Fruit fly (Drosophila melanogaster): Measurements from ENCODE around the gene Cyp4d14.

The Cyp4d14 gene

DNA sequence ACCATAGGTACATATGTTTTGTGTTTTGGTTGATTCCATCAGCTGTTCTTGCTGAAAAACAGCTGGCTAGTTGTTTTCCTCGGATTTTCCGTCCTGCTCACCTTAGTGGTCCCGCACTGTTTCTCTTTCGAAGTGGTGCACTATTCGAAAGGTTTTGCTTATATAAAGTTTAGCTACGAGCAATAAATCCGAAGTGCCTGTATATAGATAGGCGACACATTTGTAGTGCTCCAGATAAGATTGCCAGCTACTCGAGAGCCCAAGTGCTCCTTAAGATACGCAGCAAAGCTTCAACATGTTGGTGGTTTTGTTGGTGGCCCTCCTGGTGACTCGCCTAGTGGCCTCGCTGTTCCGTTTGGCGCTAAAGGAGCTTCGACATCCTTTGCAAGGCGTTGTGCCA lies 3.7 kb upstream of the Cyp4d14 start, which contains the start of gene Cyp4ae1:
Cyp4ae1 (plus strand) TSS at position 206 of the 400 bp plus-strand sequence.
- TF ChIP-seq Pif1A (GFP tag; optimal IDR thresholded peaks at IDR 0.05): no peak
- TF ChIP-seq CG13204 (GFP tag; optimal IDR thresholded peaks at IDR 0.05): no peak
- TF ChIP-seq CG17806 (tag; optimal IDR thresholded peaks at IDR 0.05): no peak
- no peak for TF ChIP-seq Snoo (tag; optimal IDR thresholded peaks at IDR 0.05)
- TF ChIP-seq CG4496 (GFP tag; IDR thresholded peaks at IDR 0.05): no peak

DNA sequence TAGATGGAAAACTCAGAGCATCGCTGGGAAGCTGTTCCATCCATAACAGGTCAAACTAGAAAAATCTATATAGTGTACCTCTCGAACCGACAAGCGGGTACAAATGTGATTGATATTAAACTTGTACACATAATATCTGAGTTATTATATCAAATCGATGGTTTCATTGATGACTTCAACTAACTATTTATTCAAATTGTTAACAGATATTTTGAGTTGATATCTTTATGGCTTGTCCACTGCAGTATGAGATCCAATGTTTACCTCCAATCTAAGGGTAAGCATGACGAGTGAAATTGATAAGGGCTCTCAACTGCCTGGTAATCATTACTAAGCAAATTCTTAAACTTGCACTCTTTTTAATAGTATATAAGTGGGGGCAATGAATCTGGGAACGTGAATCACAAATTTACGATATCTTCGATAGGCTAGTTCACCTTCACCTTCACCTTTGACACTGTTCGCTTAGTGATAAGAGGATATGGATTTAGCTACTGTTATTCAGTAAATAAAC lies 898 bp upstream of the Cyp4d14 start, which contains the start of gene Cyp4d2:
Cyp4d2 (plus strand) TSS at position 51 of the 514 bp plus-strand sequence.
- TF ChIP-seq CG8159 (tag; optimal IDR thresholded peaks at IDR 0.05) (no peak), CG32121 (GFP tag; IDR thresholded peaks at IDR 0.05) (no peak), EcR (GFP tag; optimal IDR thresholded peaks at IDR 0.05) (no peak), rn (GFP tag; IDR thresholded peaks at IDR 0.05) (no peak), Ets98B (GFP tag; IDR thresholded peaks at IDR 0.05) (no peak), Snoo (tag; optimal IDR thresholded peaks at IDR 0.05) (no peak), Pif1B (GFP tag; optimal IDR thresholded peaks at IDR 0.05) (no peak), D1 (tag; optimal IDR thresholded peaks at IDR 0.05) (no peak)

DNA sequence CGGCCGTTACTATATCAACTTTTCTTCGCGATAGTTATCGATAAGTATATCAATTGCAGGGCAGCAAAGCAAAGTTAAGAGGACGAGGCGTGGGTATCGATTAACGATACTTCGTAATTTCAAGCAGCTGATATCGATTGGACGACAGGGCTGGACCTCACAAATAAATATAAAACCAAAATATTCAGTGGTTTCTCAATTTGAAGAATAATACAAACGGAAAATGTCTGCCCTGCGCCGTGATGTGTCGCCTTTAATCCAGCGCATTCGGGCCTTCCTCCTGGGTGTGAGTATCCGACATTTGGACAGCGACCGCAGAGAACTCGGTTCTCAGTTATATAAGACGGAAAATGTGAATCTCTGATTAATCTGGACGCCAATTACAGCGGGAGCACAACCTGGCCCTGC lies 2.7 kb downstream of the Cyp4d14 start, which contains the start of gene ND-B14.5A:
ND-B14.5A (plus strand) TSS at position 107 of the 408 bp plus-strand sequence.
- TF ChIP-seq CG4496 (GFP tag; IDR thresholded peaks at IDR 0.05) (0 out of 3 replicates have a peak, but pooled peaks have one; percentile 18), Ets98B (GFP tag; IDR thresholded peaks at IDR 0.05) (no peak)

DNA sequence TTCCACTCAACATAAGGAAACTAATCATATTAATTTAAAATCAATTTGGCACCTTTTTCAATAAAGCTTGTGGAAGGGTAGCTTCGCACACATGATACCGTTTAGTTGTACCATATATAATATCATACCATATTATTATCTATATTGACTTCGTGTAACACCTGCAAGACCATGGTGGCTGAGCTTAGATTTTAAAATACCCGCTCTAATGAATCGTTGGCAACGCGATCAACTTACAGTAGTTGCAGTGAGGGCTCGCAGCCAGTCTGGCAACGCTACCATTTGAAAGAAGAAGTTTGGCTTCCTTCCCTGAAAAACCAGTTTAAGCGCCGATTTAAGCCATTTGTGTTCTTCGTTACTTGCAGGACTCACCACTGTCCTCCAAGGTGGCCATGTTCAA lies 4.7 kb downstream of the Cyp4d14 start:
- TF ChIP-seq CG8301 (tag; optimal IDR thresholded peaks at IDR 0.05) (no peak), CG17806 (tag; optimal IDR thresholded peaks at IDR 0.05) (no peak), CG9948 (tag; optimal IDR thresholded peaks at IDR 0.05) (no peak), CG34367 (tag; optimal IDR thresholded peaks at IDR 0.05) (no peak), EcR (GFP tag; optimal IDR thresholded peaks at IDR 0.05) (no peak), fd96Ca (GFP tag; IDR thresholded peaks at IDR 0.05) (no peak), CG10348 (GFP tag; IDR thresholded peaks at IDR 0.05) (no peak), CG12605 (GFP tag; IDR thresholded peaks at IDR 0.05) (no peak)

DNA sequence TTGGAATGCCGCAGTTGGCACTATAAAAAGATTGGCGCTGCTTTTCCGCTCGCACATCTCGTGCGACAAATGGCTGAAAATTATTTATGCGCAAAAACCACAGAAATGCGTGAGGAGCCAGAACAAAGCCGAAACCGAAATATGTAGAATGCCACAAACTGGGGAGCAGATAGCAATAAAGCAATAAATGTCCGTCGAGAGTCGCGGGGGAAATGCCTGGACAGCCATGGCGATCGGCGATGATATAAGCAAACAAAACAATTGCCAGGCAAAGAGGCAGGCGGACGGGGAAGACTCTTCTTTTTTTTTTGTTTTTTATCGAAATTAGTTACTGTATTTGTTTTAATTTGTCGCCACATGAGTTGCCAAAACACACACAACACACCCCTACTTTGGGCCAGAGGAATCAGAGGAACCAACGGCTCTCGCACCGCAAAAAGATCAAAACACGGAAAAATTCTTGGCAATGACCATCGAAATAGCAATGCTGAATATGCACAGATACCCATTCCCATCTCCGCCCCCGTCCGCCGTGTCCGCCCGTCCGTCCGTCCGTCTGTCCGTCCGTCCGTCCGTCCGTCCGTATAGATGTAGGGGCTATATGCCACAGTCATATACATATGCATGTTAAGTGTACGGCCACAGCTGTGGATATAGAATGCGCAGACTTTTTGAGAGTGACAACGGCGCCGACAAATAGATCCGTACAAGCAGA lies 6.5 kb downstream of the Cyp4d14 start:
- TF ChIP-seq fd96Ca (GFP tag; IDR thresholded peaks at IDR 0.05): no peak
- peak; percentile 62 for TF ChIP-seq CG32121 (GFP tag; IDR thresholded peaks at IDR 0.05)

DNA sequence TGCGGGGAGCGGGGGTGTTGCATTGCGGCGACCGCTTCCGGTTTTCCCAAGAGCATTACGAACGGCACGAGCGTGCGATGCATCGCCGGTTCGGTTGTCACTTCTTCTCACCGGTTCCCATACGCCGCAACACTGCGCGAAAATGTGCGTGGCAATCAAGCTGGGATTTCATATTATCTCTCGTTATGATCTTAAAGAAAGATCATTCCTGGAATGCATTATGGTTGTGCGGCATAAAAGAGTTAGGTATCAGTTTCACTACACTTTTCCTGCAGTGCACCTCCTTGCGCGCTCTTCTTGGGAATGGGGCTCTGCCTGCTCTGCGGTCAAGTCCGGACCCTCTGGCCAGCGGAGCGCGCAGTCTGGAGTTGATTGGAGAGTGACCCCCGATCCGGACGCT lies 9.0 kb downstream of the Cyp4d14 start:
- TF ChIP-seq CG10348 (GFP tag; IDR thresholded peaks at IDR 0.05) (0 out of 2 replicates have a peak, but pooled peaks have one; percentile 47), CG9948 (tag; optimal IDR thresholded peaks at IDR 0.05) (no peak), Pif1A (GFP tag; optimal IDR thresholded peaks at IDR 0.05) (no peak), gl (tag; optimal IDR thresholded peaks at IDR 0.05) (no peak), CG17806 (tag; optimal IDR thresholded peaks at IDR 0.05) (no peak), CG14655 (GFP tag; optimal IDR thresholded peaks at IDR 0.05) (no peak), Pif1B (GFP tag; optimal IDR thresholded peaks at IDR 0.05) (no peak), CG15710 (tag; optimal IDR thresholded peaks at IDR 0.05) (no peak), CG8159 (tag; optimal IDR thresholded peaks at IDR 0.05) (no peak), Ets98B (GFP tag; IDR thresholded peaks at IDR 0.05) (peak; percentile 85), CG13204 (GFP tag; optimal IDR thresholded peaks at IDR 0.05) (no peak), D1 (tag; optimal IDR thresholded peaks at IDR 0.05) (no peak), CG32121 (GFP tag; IDR thresholded peaks at IDR 0.05) (peak; percentile 69), Snoo (tag; optimal IDR thresholded peaks at IDR 0.05) (no peak), rn (GFP tag; IDR thresholded peaks at IDR 0.05) (peak; percentile 49; the same call in 1 of the 2 replicates), CG12605 (GFP tag; IDR thresholded peaks at IDR 0.05) (peak; percentile 64), fd96Ca (GFP tag; IDR thresholded peaks at IDR 0.05) (peak; percentile 87), CG8301 (tag; optimal IDR thresholded peaks at IDR 0.05) (peak; percentile 80), EcR (GFP tag; optimal IDR thresholded peaks at IDR 0.05) (no peak), CG34367 (tag; optimal IDR thresholded peaks at IDR 0.05) (no peak), CG4496 (GFP tag; IDR thresholded peaks at IDR 0.05) (peak; percentile 90)

DNA sequence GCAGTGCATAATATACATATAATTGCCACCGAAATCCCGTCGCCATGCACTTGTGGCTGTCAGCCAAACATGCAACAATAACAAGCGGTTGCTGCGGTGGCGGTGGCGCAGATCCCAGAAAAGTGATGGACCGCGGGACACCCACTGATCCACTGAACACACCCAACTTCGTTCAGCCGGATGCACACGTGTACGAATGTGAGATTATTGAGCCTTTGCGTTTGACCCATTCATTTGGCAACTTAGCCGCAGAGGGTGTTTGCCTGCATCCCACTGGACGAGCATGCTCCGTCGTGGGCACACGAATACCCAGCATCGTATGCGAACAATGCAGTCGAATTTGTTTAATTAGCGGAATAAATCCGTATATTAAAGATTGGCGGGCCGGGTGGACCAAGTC lies 9.7 kb downstream of the Cyp4d14 start:
- TF ChIP-seq Snoo (tag; optimal IDR thresholded peaks at IDR 0.05): no peak
- TF ChIP-seq CG12605 (GFP tag; IDR thresholded peaks at IDR 0.05): 0 out of 2 replicates have a peak, but pooled peaks have one; percentile 15
- peak; percentile 79 for TF ChIP-seq CG4496 (GFP tag; IDR thresholded peaks at IDR 0.05)
- no peak for TF ChIP-seq CG15710 (tag; optimal IDR thresholded peaks at IDR 0.05)
- no peak for TF ChIP-seq gl (tag; optimal IDR thresholded peaks at IDR 0.05)
- no peak for TF ChIP-seq CG13204 (GFP tag; optimal IDR thresholded peaks at IDR 0.05)
- peak; percentile 80 for TF ChIP-seq fd96Ca (GFP tag; IDR thresholded peaks at IDR 0.05)
- TF ChIP-seq CG8159 (tag; optimal IDR thresholded peaks at IDR 0.05): no peak
- no peak for TF ChIP-seq CG9948 (tag; optimal IDR thresholded peaks at IDR 0.05)
- TF ChIP-seq D1 (tag; optimal IDR thresholded peaks at IDR 0.05): no peak
- TF ChIP-seq CG17806 (tag; optimal IDR thresholded peaks at IDR 0.05): no peak
- TF ChIP-seq rn (GFP tag; IDR thresholded peaks at IDR 0.05): no peak
- no peak for TF ChIP-seq Pif1A (GFP tag; optimal IDR thresholded peaks at IDR 0.05)
- peak; percentile 16 for TF ChIP-seq CG8301 (tag; optimal IDR thresholded peaks at IDR 0.05)
- peak; percentile 36; the same call in 1 of the 2 replicates for TF ChIP-seq CG10348 (GFP tag; IDR thresholded peaks at IDR 0.05)
- no peak for TF ChIP-seq EcR (GFP tag; optimal IDR thresholded peaks at IDR 0.05)
- TF ChIP-seq Ets98B (GFP tag; IDR thresholded peaks at IDR 0.05): peak; percentile 81
- TF ChIP-seq Pif1B (GFP tag; optimal IDR thresholded peaks at IDR 0.05): no peak
- TF ChIP-seq CG32121 (GFP tag; IDR thresholded peaks at IDR 0.05): peak; percentile 82
- no peak for TF ChIP-seq CG14655 (GFP tag; optimal IDR thresholded peaks at IDR 0.05)
- no peak for TF ChIP-seq CG34367 (tag; optimal IDR thresholded peaks at IDR 0.05)

All from whole organism, pupa.